Worm (Caenorhabditis elegans): Measurements from ENCODE around the gene srh-174.

DNA sequence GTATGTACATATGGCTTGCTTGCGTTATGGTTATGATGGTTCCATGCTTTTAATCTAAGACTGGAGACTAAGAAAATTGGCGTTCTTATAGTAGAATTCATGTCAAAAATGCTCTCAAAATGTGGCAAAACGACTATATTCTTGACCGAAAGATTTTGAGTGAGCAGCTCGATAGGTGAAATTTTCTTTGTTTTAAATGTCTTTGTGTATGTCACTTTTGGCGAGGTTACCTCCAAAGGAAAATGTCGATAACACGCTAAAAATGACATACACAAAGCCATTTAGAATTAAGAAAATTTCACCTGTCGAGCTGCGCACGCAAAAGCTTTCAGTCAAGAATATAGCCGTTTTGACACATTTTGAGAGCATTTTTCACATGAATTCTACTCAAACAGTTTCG lies 11.1 kb upstream of the srh-174 start, which contains the start of gene srz-66:
- TF ChIP-seq snpc-4 (tag; optimal IDR thresholded peaks at IDR 0.05) (no peak), mab-5 (tag; optimal IDR thresholded peaks at IDR 0.05) (no peak), skn-1 (tag; optimal IDR thresholded peaks at IDR 0.05) (no peak), aly-2 (tag; optimal IDR thresholded peaks at IDR 0.05) (no peak), fos-1 (tag; optimal IDR thresholded peaks at IDR 0.05) (no peak), blmp-1 (tag; optimal IDR thresholded peaks at IDR 0.05; ENCODE audit: insufficient read depth) (no peak), nhr-21 (tag; optimal IDR thresholded peaks at IDR 0.05) (no peak), lin-39 (tag; optimal IDR thresholded peaks at IDR 0.05) (no peak), nhr-25 (tag; optimal IDR thresholded peaks at IDR 0.05) (no peak), elt-3 (tag; optimal IDR thresholded peaks at IDR 0.05) (no peak), nhr-237 (tag; optimal IDR thresholded peaks at IDR 0.05) (no peak)
